Worm (Caenorhabditis elegans) whole organism, L2 larva: ENCODE data around the gene fbxb-18.
A peak's percentile ranks its signal among the peaks of the same experiment; 100 is the strongest.

ENCODE experiments used
- F13H6.1 ChIP-seq: sonication (generic microtip); optimal IDR thresholded peaks from 2 replicates; lab custom pipeline; 2016; ENCODE audit warnings: missing genetic modification characterization, missing compliant biosample characterization
- ceh-82 ChIP-seq: fragments of 150-350 bp; optimal IDR thresholded peaks from 2 replicates; lab custom pipeline; 2014; ENCODE audit warnings: missing biosample characterization, missing genetic modification characterization
- dmd-4 ChIP-seq: sonication (generic microtip); optimal IDR thresholded peaks from 2 replicates; lab custom pipeline; 2017; ENCODE audit warnings: missing biosample characterization, missing genetic modification characterization
- egl-27 ChIP-seq: sonication (generic microtip); optimal IDR thresholded peaks from 3 replicates; lab custom pipeline; 2017; ENCODE audit warnings: missing biosample characterization, missing genetic modification reagents, missing genetic modification characterization
- nhr-21 ChIP-seq: fragments of 150-350 bp; optimal IDR thresholded peaks from 2 replicates; lab custom pipeline; 2014; ENCODE audit warnings: missing biosample characterization, missing genetic modification characterization
- nhr-25 ChIP-seq: fragments of 150-350 bp; sonication (generic microtip); optimal IDR thresholded peaks from 3 replicates; lab custom pipeline; 2014; ENCODE audit warnings: missing biosample characterization, missing genetic modification characterization
- nhr-77 ChIP-seq: fragments of 150-350 bp; optimal IDR thresholded peaks from 2 replicates; lab custom pipeline; 2014; ENCODE audit warnings: missing biosample characterization, missing genetic modification characterization
- skn-1 ChIP-seq: sonication (generic microtip); optimal IDR thresholded peaks from 2 replicates; lab custom pipeline; 2017; ENCODE audit warnings: missing biosample characterization, missing genetic modification characterization
- unc-39 ChIP-seq: fragments of 150-350 bp; optimal IDR thresholded peaks from 2 replicates; lab custom pipeline; 2014; ENCODE audit warnings: missing biosample characterization, missing genetic modification characterization
- unc-62 ChIP-seq: fragments of 150-350 bp; optimal IDR thresholded peaks from 2 replicates; lab custom pipeline; 2014; ENCODE audit warnings: missing biosample characterization, missing genetic modification reagents, missing genetic modification characterization
- zag-1 ChIP-seq: fragments of 150-350 bp; optimal IDR thresholded peaks from 2 replicates; lab custom pipeline; 2014; ENCODE audit warnings: missing biosample characterization, missing genetic modification characterization
- ztf-1 ChIP-seq: fragments of 200-800 bp; sonication (Bioruptor generic); conservative IDR thresholded peaks from 2 replicates; pipeline ENCODE4 v1.3.6; 2022; ENCODE audit warnings: missing genetic modification characterization, missing compliant biosample characterization
- ztf-11 ChIP-seq: sonication (generic microtip); optimal IDR thresholded peaks from 2 replicates; lab custom pipeline; 2017; ENCODE audit warnings: missing biosample characterization, missing genetic modification characterization

ce11 chrII:1663516-1663915 lies 25.2 kb downstream of the fbxb-18 start, which contains the start of gene duxl-1:
- TF ChIP-seq unc-39 (tag; lab: Kevin White, UChicago): no peak
- TF ChIP-seq nhr-77 (tag; lab: Kevin White, UChicago): no peak
- TF ChIP-seq ztf-11 (tag; lab: Kevin White, UChicago): no peak
- TF ChIP-seq egl-27: no peak
- TF ChIP-seq skn-1: no peak
- TF ChIP-seq unc-62 (GFP tag; lab: Kevin White, UChicago): no peak
- TF ChIP-seq zag-1 (tag; lab: Kevin White, UChicago): no peak
- no peak for TF ChIP-seq nhr-25
- no peak for TF ChIP-seq dmd-4 (tag; lab: Kevin White, UChicago)
- no peak for TF ChIP-seq nhr-21 (tag; lab: Kevin White, UChicago)
- TF ChIP-seq ztf-1 (GFP tag; lab: Robert Waterston, UW): no peak
- TF ChIP-seq F13H6.1: peak; percentile 74
- TF ChIP-seq ceh-82 (tag; lab: Kevin White, UChicago): no peak
